Worm (Caenorhabditis elegans) whole organism, L3 larva: Measurements from ENCODE around the gene C02F4.5.
A peak's percentile ranks its signal among the peaks of the same experiment; 100 is the strongest.

Experiments
- R02D3.7 ChIP-seq: fragments of 150-350 bp; optimal IDR thresholded peaks from 2 replicates; lab custom pipeline; 2014; ENCODE audit warnings: missing biosample characterization, missing genetic modification characterization
- ZK546.5 ChIP-seq: sonication (generic microtip); optimal IDR thresholded peaks from 2 replicates; lab custom pipeline; 2017; ENCODE audit warnings: missing biosample characterization, missing genetic modification characterization
- aly-2 ChIP-seq: fragments of 150-350 bp; optimal IDR thresholded peaks from 2 replicates; lab custom pipeline; 2014; ENCODE audit warnings: missing biosample characterization, missing genetic modification characterization
- ama-1 ChIP-seq: fragments of 150-350 bp; optimal IDR thresholded peaks from 2 replicates; lab custom pipeline; 2018
- ceh-16 ChIP-seq: sonication (generic microtip); optimal IDR thresholded peaks from 2 replicates; lab custom pipeline; 2017; ENCODE audit warnings: missing biosample characterization, missing genetic modification characterization
- ceh-28 ChIP-seq: fragments of 150-350 bp; optimal IDR thresholded peaks from 2 replicates; lab custom pipeline; 2014; ENCODE audit warnings: missing biosample characterization, missing genetic modification reagents, missing genetic modification characterization
- ceh-82 ChIP-seq: fragments of 150-350 bp; optimal IDR thresholded peaks from 2 replicates; lab custom pipeline; 2014; ENCODE audit warnings: missing biosample characterization, missing genetic modification characterization
- ceh-9 ChIP-seq: sonication (generic microtip); optimal IDR thresholded peaks from 2 replicates; lab custom pipeline; 2018; ENCODE audit warnings: missing biosample characterization, missing genetic modification characterization
- daf-12 ChIP-seq: fragments of 150-350 bp; optimal IDR thresholded peaks from 2 replicates; lab custom pipeline; 2014; ENCODE audit warnings: missing biosample characterization, missing genetic modification reagents, missing genetic modification characterization
- egl-27 ChIP-seq: sonication (generic microtip); optimal IDR thresholded peaks from 4 replicates; lab custom pipeline; 2017; ENCODE audit warnings: missing biosample characterization, missing genetic modification reagents, missing genetic modification characterization
- egl-5 ChIP-seq: fragments of 150-350 bp; optimal IDR thresholded peaks from 2 replicates; lab custom pipeline; 2017; ENCODE audit warnings: missing biosample characterization, missing genetic modification reagents, missing genetic modification characterization, inconsistent platforms
- elt-1 ChIP-seq: fragments of 150-350 bp; optimal IDR thresholded peaks from 2 replicates; lab custom pipeline; 2014; ENCODE audit warnings: missing biosample characterization, missing genetic modification characterization
- elt-2 ChIP-seq: sonication (generic microtip); optimal IDR thresholded peaks from 2 replicates; lab custom pipeline; 2016; ENCODE audit warnings: missing genetic modification reagents, mild to moderate bottlenecking, missing genetic modification characterization, missing compliant biosample characterization
- elt-3 ChIP-seq, 3 experiments: fragments of 150-350 bp in 1 of 3; sonication (generic microtip) in 2 of 3; optimal IDR thresholded peaks; 2 replicates in 2 of 3; 4 replicates in 1 of 3; lab custom pipeline; 2014 to 2017; ENCODE audit warnings: missing biosample characterization in 3 of 3, missing genetic modification characterization in 3 of 3
- eor-1 ChIP-seq, 2 experiments: fragments of 150-350 bp; optimal IDR thresholded peaks; 2 replicates each; lab custom pipeline; 2014 to 2018; ENCODE audit warnings: missing biosample characterization in 2 of 2, missing genetic modification characterization in 2 of 2
- fkh-10 ChIP-seq: sonication (generic microtip); optimal IDR thresholded peaks from 2 replicates; lab custom pipeline; 2017; ENCODE audit warnings: missing biosample characterization, missing genetic modification reagents, missing genetic modification characterization
- fkh-2 ChIP-seq: fragments of 150-350 bp; optimal IDR thresholded peaks from 2 replicates; lab custom pipeline; 2014; ENCODE audit warnings: missing biosample characterization, missing genetic modification reagents, missing genetic modification characterization
- fos-1 ChIP-seq: fragments of 150-350 bp; optimal IDR thresholded peaks from 2 replicates; lab custom pipeline; 2014; ENCODE audit warnings: missing biosample characterization, missing genetic modification characterization
- hmg-11 ChIP-seq: sonication (generic microtip); optimal IDR thresholded peaks from 2 replicates; lab custom pipeline; 2016; ENCODE audit warnings: missing genetic modification characterization, missing compliant biosample characterization
- jun-1 ChIP-seq: fragments of 150-350 bp; optimal IDR thresholded peaks from 2 replicates; lab custom pipeline; 2014; ENCODE audit warnings: missing biosample characterization, missing genetic modification reagents, missing genetic modification characterization
- lin-15B ChIP-seq: fragments of 150-350 bp; optimal IDR thresholded peaks from 2 replicates; lab custom pipeline; 2014; ENCODE audit warnings: missing biosample characterization, missing genetic modification characterization
- lin-39 ChIP-seq: fragments of 150-350 bp; optimal IDR thresholded peaks from 2 replicates; lab custom pipeline; 2018; ENCODE audit warnings: missing biosample characterization, missing genetic modification reagents, missing genetic modification characterization
- lsy-12 ChIP-seq: sonication (generic microtip); optimal IDR thresholded peaks from 2 replicates; lab custom pipeline; 2016; ENCODE audit warnings: mild to moderate bottlenecking, missing genetic modification characterization, missing compliant biosample characterization
- mdl-1 ChIP-seq: fragments of 150-350 bp; optimal IDR thresholded peaks from 2 replicates; lab custom pipeline; 2014; ENCODE audit warnings: missing biosample characterization, missing genetic modification characterization
- mml-1 ChIP-seq: fragments of 150-350 bp; sonication (generic microtip); optimal IDR thresholded peaks from 3 replicates; lab custom pipeline; 2014; ENCODE audit warnings: missing biosample characterization, missing genetic modification characterization
- nfya-1 ChIP-seq: sonication (generic microtip); optimal IDR thresholded peaks from 2 replicates; lab custom pipeline; 2017; ENCODE audit warnings: missing genetic modification characterization, mild to moderate bottlenecking, missing compliant biosample characterization, antibody characterized with exemption, moderate library complexity; ENCODE audit not compliant: insufficient read depth
- nhr-11 ChIP-seq: fragments of 150-350 bp; optimal IDR thresholded peaks from 2 replicates; lab custom pipeline; 2014; ENCODE audit warnings: missing biosample characterization, missing genetic modification characterization
- nhr-23 ChIP-seq: fragments of 150-350 bp; optimal IDR thresholded peaks from 2 replicates; lab custom pipeline; 2014; ENCODE audit warnings: missing biosample characterization, missing genetic modification reagents, missing genetic modification characterization
- nhr-237 ChIP-seq: fragments of 150-350 bp; optimal IDR thresholded peaks from 2 replicates; lab custom pipeline; 2014; ENCODE audit warnings: missing biosample characterization, missing genetic modification characterization
- nhr-25 ChIP-seq: sonication (generic microtip); optimal IDR thresholded peaks from 2 replicates; lab custom pipeline; 2017; ENCODE audit warnings: missing biosample characterization, missing genetic modification characterization
- nhr-28 ChIP-seq: fragments of 150-350 bp; optimal IDR thresholded peaks from 2 replicates; lab custom pipeline; 2014; ENCODE audit warnings: missing biosample characterization, missing genetic modification characterization
- nhr-43 ChIP-seq: sonication (generic microtip); optimal IDR thresholded peaks from 2 replicates; lab custom pipeline; 2016; ENCODE audit warnings: mild to moderate bottlenecking, missing genetic modification characterization, missing compliant biosample characterization; ENCODE audit not compliant: poor library complexity, severe bottlenecking
- nhr-67 ChIP-seq: fragments of 150-350 bp; optimal IDR thresholded peaks from 2 replicates; lab custom pipeline; 2014; ENCODE audit warnings: missing biosample characterization, missing genetic modification characterization
- nhr-76 ChIP-seq: fragments of 150-350 bp; sonication (generic microtip); optimal IDR thresholded peaks from 5 replicates; lab custom pipeline; 2014; ENCODE audit warnings: missing biosample characterization, missing genetic modification characterization
- nhr-77 ChIP-seq: fragments of 150-350 bp; optimal IDR thresholded peaks from 2 replicates; lab custom pipeline; 2014; ENCODE audit warnings: missing biosample characterization, missing genetic modification characterization
- pha-4 ChIP-seq: fragments of 150-350 bp; optimal IDR thresholded peaks from 2 replicates; lab custom pipeline; 2014; ENCODE audit warnings: missing biosample characterization, missing genetic modification reagents, missing genetic modification characterization
- pqm-1 ChIP-seq: fragments of 150-350 bp; optimal IDR thresholded peaks from 2 replicates; lab custom pipeline; 2017; ENCODE audit warnings: missing biosample characterization, missing genetic modification characterization, inconsistent platforms
- sea-2 ChIP-seq: fragments of 150-350 bp; sonication (generic microtip); optimal IDR thresholded peaks from 4 replicates; lab custom pipeline; 2014; ENCODE audit warnings: missing biosample characterization, missing genetic modification reagents, missing genetic modification characterization
- skn-1 ChIP-seq: fragments of 150-350 bp; optimal IDR thresholded peaks from 2 replicates; lab custom pipeline; 2014; ENCODE audit warnings: missing biosample characterization, missing genetic modification characterization
- snpc-4 ChIP-seq: fragments of 150-350 bp; optimal IDR thresholded peaks from 2 replicates; lab custom pipeline; 2014; ENCODE audit warnings: missing biosample characterization, missing genetic modification characterization
- tbx-2 ChIP-seq: sonication (generic microtip); optimal IDR thresholded peaks from 2 replicates; lab custom pipeline; 2016; ENCODE audit warnings: mild to moderate bottlenecking, missing genetic modification characterization, missing compliant biosample characterization
- unc-39 ChIP-seq: sonication (generic microtip); optimal IDR thresholded peaks from 4 replicates; lab custom pipeline; 2017; ENCODE audit warnings: missing biosample characterization, missing genetic modification characterization
- unc-62 ChIP-seq: fragments of 150-350 bp; sonication (generic microtip); optimal IDR thresholded peaks from 4 replicates; lab custom pipeline; 2014; ENCODE audit warnings: missing biosample characterization, missing genetic modification reagents, missing genetic modification characterization
- zag-1 ChIP-seq: fragments of 150-350 bp; optimal IDR thresholded peaks from 2 replicates; lab custom pipeline; 2014; ENCODE audit warnings: missing biosample characterization, missing genetic modification characterization
- ztf-11 ChIP-seq: fragments of 150-350 bp; optimal IDR thresholded peaks from 2 replicates; lab custom pipeline; 2014; ENCODE audit warnings: missing biosample characterization, missing genetic modification characterization
- ztf-4 ChIP-seq: fragments of 150-350 bp; optimal IDR thresholded peaks from 2 replicates; lab custom pipeline; 2014; ENCODE audit warnings: missing biosample characterization, missing genetic modification characterization

C02F4.5 gene

DNA sequence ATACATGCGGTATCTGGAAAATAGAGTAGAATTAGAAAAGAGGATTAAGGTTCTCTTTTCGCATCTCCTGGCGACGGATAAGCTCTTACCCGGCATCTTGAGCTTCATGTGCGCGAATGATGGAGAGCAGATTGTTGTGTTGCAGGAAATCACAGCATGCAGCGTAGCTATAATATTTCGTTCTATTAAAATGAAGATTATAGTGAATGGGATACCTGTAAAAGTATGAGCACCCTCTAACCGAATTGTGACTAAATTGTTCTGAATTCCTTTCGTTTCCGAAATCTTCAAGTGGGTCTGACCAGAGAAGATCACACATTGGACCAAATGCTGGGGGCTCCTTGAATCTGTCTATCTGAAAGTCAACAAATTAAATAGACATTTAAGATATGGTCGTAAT, 25.5 kb downstream of the C02F4.5 start:
- no peak for TF ChIP-seq nhr-23
- no peak for TF ChIP-seq unc-39 (tag; lab: Kevin White, UChicago)
- no peak for TF ChIP-seq ceh-16 (tag; lab: Kevin White, UChicago)
- no peak for TF ChIP-seq ceh-82 (tag; lab: Kevin White, UChicago)
- no peak for TF ChIP-seq unc-62
- TF ChIP-seq ceh-28 (tag; lab: Kevin White, UChicago), result no peak
- no peak for TF ChIP-seq hmg-11
- TF ChIP-seq egl-5 (tag; lab: Kevin White, UChicago), result no peak
- TF ChIP-seq nhr-25 (tag; lab: Kevin White, UChicago), result no peak
- TF ChIP-seq lin-39 (tag; lab: Kevin White, UChicago), result no peak
- no peak for TF ChIP-seq snpc-4 (tag; lab: Kevin White, UChicago)
- no peak for TF ChIP-seq nhr-67 (tag; lab: Kevin White, UChicago)

DNA sequence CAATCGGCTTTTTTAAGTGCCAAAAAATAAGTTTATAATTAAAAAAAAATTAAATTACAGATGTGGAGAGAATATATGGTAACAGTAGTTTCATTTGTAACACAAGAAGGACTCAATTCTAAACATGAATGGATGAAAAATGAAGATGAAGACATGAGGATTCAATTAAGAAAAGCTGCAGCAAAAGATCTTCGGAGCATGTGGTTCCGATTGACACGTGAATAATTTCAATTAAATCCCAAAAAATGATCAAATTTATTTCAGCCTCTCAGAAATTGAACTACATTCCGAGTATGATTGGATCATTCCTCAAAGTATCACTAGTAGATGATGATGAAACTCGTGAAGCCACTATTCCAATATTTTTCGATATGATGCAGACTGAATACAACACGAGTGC, 34.5 kb downstream of the C02F4.5 start:
- TF ChIP-seq nhr-28 (tag; lab: Kevin White, UChicago) (no peak), ZK546.5 (tag; lab: Kevin White, UChicago) (no peak), nhr-67 (tag; lab: Kevin White, UChicago) (no peak), lsy-12 (tag; lab: Kevin White, UChicago) (no peak), eor-1 (tag; optimal IDR thresholded peaks at IDR 0.05; lab: Kevin White, UChicago) (no peak), fkh-10 (GFP tag; lab: Kevin White, UChicago) (no peak), daf-12 (tag; lab: Kevin White, UChicago) (no peak), ceh-28 (tag; lab: Kevin White, UChicago) (no peak), jun-1 (tag; lab: Kevin White, UChicago) (no peak), fos-1 (tag; lab: Kevin White, UChicago) (no peak), unc-62 (no peak), nhr-11 (no peak), fkh-2 (tag; lab: Kevin White, UChicago) (no peak), ceh-9 (no peak), elt-2 (tag; lab: Kevin White, UChicago) (no peak), ztf-4 (tag; lab: Kevin White, UChicago) (no peak), pha-4 (tag; lab: Kevin White, UChicago) (no peak), ceh-16 (tag; lab: Kevin White, UChicago) (no peak)

DNA sequence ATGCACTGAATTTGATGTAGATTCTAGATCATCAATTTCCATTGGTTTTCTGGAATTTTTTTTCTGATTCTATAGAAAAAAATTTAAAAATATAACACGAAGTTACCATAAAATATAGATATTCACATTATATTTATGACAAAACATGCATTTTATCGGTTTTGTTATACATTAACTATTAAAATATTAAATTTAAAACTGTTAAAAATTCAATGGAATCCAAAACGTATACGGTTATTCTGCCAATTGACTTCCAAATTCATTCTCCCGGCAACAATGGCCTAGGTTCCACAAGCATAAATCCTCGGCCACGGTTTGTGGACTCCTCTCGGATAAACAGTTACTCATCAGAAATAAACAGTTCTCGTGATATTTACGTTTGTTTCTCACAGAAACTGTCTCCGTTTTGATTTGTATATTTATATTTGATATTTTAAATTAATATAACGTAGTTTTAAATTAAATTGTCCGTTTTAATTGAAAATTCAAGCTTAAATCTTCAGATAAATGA, 40.3 kb downstream of the C02F4.5 start, which contains the start of the genes F01D4.5 and ced-5:
TSS of gene F01D4.5 (minus strand) at position 51 of the 511 bp plus-strand sequence.
TSS of gene ced-5 (plus strand) at position 504 of the 511 bp plus-strand sequence.
- TF ChIP-seq ama-1 (lab: Kevin White, UChicago), result no peak
- TF ChIP-seq pha-4 (tag; lab: Kevin White, UChicago), result peak; percentile 91
- no peak for TF ChIP-seq egl-27
- TF ChIP-seq fkh-10 (GFP tag; lab: Kevin White, UChicago), result no peak
- no peak for TF ChIP-seq nhr-76 (tag; lab: Kevin White, UChicago)
- TF ChIP-seq skn-1 (tag; lab: Kevin White, UChicago), result peak; percentile 17
- TF ChIP-seq daf-12 (tag; lab: Kevin White, UChicago), result no peak
- TF ChIP-seq nhr-28 (tag; lab: Kevin White, UChicago), result no peak
- TF ChIP-seq ztf-11, result no peak
- TF ChIP-seq egl-5 (tag; lab: Kevin White, UChicago), result no peak
- TF ChIP-seq elt-1, result peak; percentile 33
- TF ChIP-seq fos-1 (tag; lab: Kevin White, UChicago), result no peak
- no peak for TF ChIP-seq ztf-4 (tag; lab: Kevin White, UChicago)
- no peak for TF ChIP-seq unc-62
- no peak for TF ChIP-seq lin-39 (tag; lab: Kevin White, UChicago)
- TF ChIP-seq pqm-1 (tag; lab: Kevin White, UChicago), result peak; percentile 69
- peak; percentile 94 for TF ChIP-seq nhr-43
- TF ChIP-seq nhr-237 (tag; lab: Kevin White, UChicago), result no peak
- TF ChIP-seq ceh-9, result no peak
- no peak for TF ChIP-seq mml-1 (tag; lab: Kevin White, UChicago)
- no peak for TF ChIP-seq ZK546.5 (tag; lab: Kevin White, UChicago)
- no peak for TF ChIP-seq sea-2 (GFP tag; lab: Kevin White, UChicago)
- TF ChIP-seq elt-2 (tag; lab: Kevin White, UChicago), result peak; percentile 53
- TF ChIP-seq nfya-1 (tag; lab: Kevin White, UChicago), result peak; percentile 67
- TF ChIP-seq nhr-77 (tag; lab: Kevin White, UChicago), result no peak
- peak; percentile 42 for TF ChIP-seq nhr-25 (tag; lab: Kevin White, UChicago)
- no peak for TF ChIP-seq elt-3 (tag; optimal IDR thresholded peaks at IDR 0.05; lab: Kevin White, UChicago)
- no peak for TF ChIP-seq aly-2 (tag; lab: Kevin White, UChicago)
- peak; percentile 69 for TF ChIP-seq snpc-4 (tag; lab: Kevin White, UChicago)
- peak; percentile 84 for TF ChIP-seq lsy-12 (tag; lab: Kevin White, UChicago)
- no peak for TF ChIP-seq mdl-1
- TF ChIP-seq R02D3.7, result peak; percentile 5
- no peak for TF ChIP-seq unc-39 (tag; lab: Kevin White, UChicago)
- no peak for TF ChIP-seq ceh-16 (tag; lab: Kevin White, UChicago)
- TF ChIP-seq ceh-28 (tag; lab: Kevin White, UChicago), result no peak
- TF ChIP-seq hmg-11, result peak; percentile 45
- TF ChIP-seq eor-1 (tag; optimal IDR thresholded peaks at IDR 0.05; lab: Kevin White, UChicago), result peak in 1 of 2 experiments; percentile 76
- peak; percentile 85 for TF ChIP-seq lin-15B (tag; lab: Kevin White, UChicago)
- no peak for TF ChIP-seq zag-1 (tag; lab: Kevin White, UChicago)
- no peak for TF ChIP-seq nhr-67 (tag; lab: Kevin White, UChicago)
- no peak for TF ChIP-seq ceh-82 (tag; lab: Kevin White, UChicago)
- TF ChIP-seq tbx-2 (tag; lab: Kevin White, UChicago), result peak; percentile 53
- peak; percentile 48 for TF ChIP-seq jun-1 (tag; lab: Kevin White, UChicago)
